Worm (Caenorhabditis elegans) whole organism, midembryonic: ENCODE data around the gene his-60.

Source experiments
- T22C8.4 ChIP-seq: fragments of 200-800 bp; sonication (Bioruptor generic); IDR thresholded peaks from 2 replicates; pipeline ENCODE4 v1.3.6; 2022; ENCODE audit warnings: missing genetic modification characterization, missing compliant biosample characterization
- cog-1 ChIP-seq: sonication (generic microtip); optimal IDR thresholded peaks from 2 replicates; lab custom pipeline; 2016; ENCODE audit warnings: missing genetic modification characterization, missing compliant biosample characterization
- flt-1 ChIP-seq: fragments of 200-800 bp; sonication (Bioruptor generic); IDR thresholded peaks from 2 replicates; pipeline ENCODE4 v1.3.6; 2022; ENCODE audit warnings: missing genetic modification characterization, missing compliant biosample characterization
- klf-2 ChIP-seq: fragments of 200-800 bp; sonication (Bioruptor generic); conservative IDR thresholded peaks from 2 replicates; pipeline ENCODE4 v1.3.6; 2022; ENCODE audit warnings: missing genetic modification reagents, missing genetic modification characterization, missing compliant biosample characterization
- med-1 ChIP-seq: sonication (generic microtip); optimal IDR thresholded peaks from 2 replicates; lab custom pipeline; 2017; ENCODE audit warnings: missing genetic modification characterization, mild to moderate bottlenecking, missing compliant biosample characterization, antibody characterized with exemption, missing genetic modification reagents; ENCODE audit not compliant: insufficient read depth
- ref-1 ChIP-seq: fragments of 200-800 bp; sonication (Bioruptor generic); conservative IDR thresholded peaks from 2 replicates; pipeline ENCODE4 v1.3.6; 2022; ENCODE audit warnings: missing genetic modification reagents, missing genetic modification characterization, missing compliant biosample characterization
- tab-1 ChIP-seq: fragments of 200-800 bp; sonication (Bioruptor generic); IDR thresholded peaks from 2 replicates; pipeline ENCODE4 v1.3.6; 2022; ENCODE audit warnings: missing genetic modification characterization, missing compliant biosample characterization
- ztf-23 ChIP-seq: fragments of 200-800 bp; sonication (Bioruptor generic); IDR thresholded peaks from 2 replicates; pipeline ENCODE4 v1.3.6; 2022; ENCODE audit warnings: missing genetic modification reagents, missing genetic modification characterization, missing compliant biosample characterization
- ztf-29 ChIP-seq: fragments of 200-800 bp; sonication (Bioruptor generic); IDR thresholded peaks from 2 replicates; pipeline ENCODE4 v1.3.6; 2022; ENCODE audit warnings: missing genetic modification reagents, missing genetic modification characterization, missing compliant biosample characterization

The his-60 gene

ce11 chrIV:7512617-7513233 lies 24.9 kb upstream of the his-60 start, which contains the start of the genes plc-4 and R05G6.4:
Gene plc-4, minus strand, starts transcription at chrIV:7512667.
Gene R05G6.4, plus strand, starts transcription at chrIV:7513233.
- TF ChIP-seq T22C8.4 (GFP tag; lab: Robert Waterston, UW) = no peak
- no peak for TF ChIP-seq ztf-29 (GFP tag; lab: Robert Waterston, UW)
- no peak for TF ChIP-seq cog-1 (tag; lab: Kevin White, UChicago)
- no peak for TF ChIP-seq klf-2 (GFP tag; lab: Robert Waterston, UW)
- TF ChIP-seq flt-1 = no peak
- TF ChIP-seq ref-1 (GFP tag; lab: Robert Waterston, UW) = no peak
- no peak for TF ChIP-seq tab-1 (GFP tag; lab: Robert Waterston, UW)
- no peak for TF ChIP-seq med-1 (GFP tag; lab: Kevin White, UChicago)
- no peak for TF ChIP-seq ztf-23 (GFP tag; lab: Robert Waterston, UW)

- no peak for TF ChIP-seq cog-1 (tag; lab: Kevin White, UChicago)
- TF ChIP-seq T22C8.4 (GFP tag; lab: Robert Waterston, UW) = no peak
- TF ChIP-seq ztf-23 (GFP tag; lab: Robert Waterston, UW) = no peak
- no peak for TF ChIP-seq ztf-29 (GFP tag; lab: Robert Waterston, UW)
- TF ChIP-seq klf-2 (GFP tag; lab: Robert Waterston, UW) = no peak
- TF ChIP-seq tab-1 (GFP tag; lab: Robert Waterston, UW) = no peak
- no peak for TF ChIP-seq ref-1 (GFP tag; lab: Robert Waterston, UW)
- no peak for TF ChIP-seq flt-1
- no peak for TF ChIP-seq med-1 (GFP tag; lab: Kevin White, UChicago)
Measured at ce11 chrIV:7510829-7511228, 23.0 kb upstream of the his-60 start.

ce11 chrIV:7508850-7509249 lies 21.1 kb upstream of the his-60 start:
- no peak for TF ChIP-seq ref-1 (GFP tag; lab: Robert Waterston, UW)
- TF ChIP-seq cog-1 (tag; lab: Kevin White, UChicago) = no peak
- no peak for TF ChIP-seq T22C8.4 (GFP tag; lab: Robert Waterston, UW)
- no peak for TF ChIP-seq med-1 (GFP tag; lab: Kevin White, UChicago)
- TF ChIP-seq klf-2 (GFP tag; lab: Robert Waterston, UW) = no peak
- no peak for TF ChIP-seq ztf-29 (GFP tag; lab: Robert Waterston, UW)
- no peak for TF ChIP-seq flt-1
- TF ChIP-seq tab-1 (GFP tag; lab: Robert Waterston, UW) = no peak
- no peak for TF ChIP-seq ztf-23 (GFP tag; lab: Robert Waterston, UW)

ce11 chrIV:7507841-7508509 lies 20.2 kb upstream of the his-60 start, which contains the start of the genes vdac-1 and R05G6.5:
Gene vdac-1, minus strand, starts transcription at chrIV:7507891.
Gene R05G6.5, plus strand, starts transcription at chrIV:7508367.
- TF ChIP-seq cog-1 (tag; lab: Kevin White, UChicago) = no peak
- TF ChIP-seq flt-1 = 0 out of 2 replicates have a peak, but pooled peaks have one; percentile 54

ce11 chrIV:7507305-7507704 lies 19.5 kb upstream of the his-60 start:
- TF ChIP-seq ztf-23 (GFP tag; lab: Robert Waterston, UW) (no peak), ref-1 (GFP tag; lab: Robert Waterston, UW) (no peak), T22C8.4 (GFP tag; lab: Robert Waterston, UW) (no peak), ztf-29 (GFP tag; lab: Robert Waterston, UW) (no peak), tab-1 (GFP tag; lab: Robert Waterston, UW) (no peak), flt-1 (no peak), klf-2 (GFP tag; lab: Robert Waterston, UW) (no peak), med-1 (GFP tag; lab: Kevin White, UChicago) (no peak), cog-1 (tag; lab: Kevin White, UChicago) (no peak)

ce11 chrIV:7506711-7507110 lies 18.9 kb upstream of the his-60 start:
- TF ChIP-seq T22C8.4 (GFP tag; lab: Robert Waterston, UW) (no peak), ztf-23 (GFP tag; lab: Robert Waterston, UW) (no peak), ref-1 (GFP tag; lab: Robert Waterston, UW) (no peak), tab-1 (GFP tag; lab: Robert Waterston, UW) (no peak), flt-1 (no peak), cog-1 (tag; lab: Kevin White, UChicago) (no peak), med-1 (GFP tag; lab: Kevin White, UChicago) (no peak), klf-2 (GFP tag; lab: Robert Waterston, UW) (no peak), ztf-29 (GFP tag; lab: Robert Waterston, UW) (no peak)

- no peak for TF ChIP-seq T22C8.4 (GFP tag; lab: Robert Waterston, UW)
- TF ChIP-seq ztf-23 (GFP tag; lab: Robert Waterston, UW) = no peak
- no peak for TF ChIP-seq med-1 (GFP tag; lab: Kevin White, UChicago)
- TF ChIP-seq klf-2 (GFP tag; lab: Robert Waterston, UW) = no peak
- no peak for TF ChIP-seq ref-1 (GFP tag; lab: Robert Waterston, UW)
- TF ChIP-seq flt-1 = no peak
- no peak for TF ChIP-seq cog-1 (tag; lab: Kevin White, UChicago)
- TF ChIP-seq ztf-29 (GFP tag; lab: Robert Waterston, UW) = no peak
- TF ChIP-seq tab-1 (GFP tag; lab: Robert Waterston, UW) = no peak
Measured at ce11 chrIV:7505866-7506488, 18.2 kb upstream of the his-60 start.

- TF ChIP-seq tab-1 (GFP tag; lab: Robert Waterston, UW) = no peak
- TF ChIP-seq ref-1 (GFP tag; lab: Robert Waterston, UW) = no peak
- no peak for TF ChIP-seq cog-1 (tag; lab: Kevin White, UChicago)
- no peak for TF ChIP-seq ztf-29 (GFP tag; lab: Robert Waterston, UW)
- TF ChIP-seq ztf-23 (GFP tag; lab: Robert Waterston, UW) = no peak
- TF ChIP-seq klf-2 (GFP tag; lab: Robert Waterston, UW) = no peak
- no peak for TF ChIP-seq T22C8.4 (GFP tag; lab: Robert Waterston, UW)
- no peak for TF ChIP-seq flt-1
- no peak for TF ChIP-seq med-1 (GFP tag; lab: Kevin White, UChicago)
Measured at ce11 chrIV:7503322-7503721, 15.5 kb upstream of the his-60 start, which contains the start of gene glt-6. Gene glt-6, plus strand, starts transcription at chrIV:7503622.
